Worm (Caenorhabditis elegans): ENCODE data around the gene chmp-7.

ce11 chrII:9060332-9060840, 5.6 kb downstream of the chmp-7 start:
- TF ChIP-seq ceh-28 (tag; optimal IDR thresholded peaks at IDR 0.05) (peak; percentile 19), zag-1 (tag; optimal IDR thresholded peaks at IDR 0.05) (peak; percentile 47), tra-1 (GFP tag; IDR thresholded peaks at IDR 0.05) (peak; percentile 70)

Measured in whole organism, L4 larva.